Worm (Caenorhabditis elegans): ENCODE results near the gene C30A5.10.

DNA sequence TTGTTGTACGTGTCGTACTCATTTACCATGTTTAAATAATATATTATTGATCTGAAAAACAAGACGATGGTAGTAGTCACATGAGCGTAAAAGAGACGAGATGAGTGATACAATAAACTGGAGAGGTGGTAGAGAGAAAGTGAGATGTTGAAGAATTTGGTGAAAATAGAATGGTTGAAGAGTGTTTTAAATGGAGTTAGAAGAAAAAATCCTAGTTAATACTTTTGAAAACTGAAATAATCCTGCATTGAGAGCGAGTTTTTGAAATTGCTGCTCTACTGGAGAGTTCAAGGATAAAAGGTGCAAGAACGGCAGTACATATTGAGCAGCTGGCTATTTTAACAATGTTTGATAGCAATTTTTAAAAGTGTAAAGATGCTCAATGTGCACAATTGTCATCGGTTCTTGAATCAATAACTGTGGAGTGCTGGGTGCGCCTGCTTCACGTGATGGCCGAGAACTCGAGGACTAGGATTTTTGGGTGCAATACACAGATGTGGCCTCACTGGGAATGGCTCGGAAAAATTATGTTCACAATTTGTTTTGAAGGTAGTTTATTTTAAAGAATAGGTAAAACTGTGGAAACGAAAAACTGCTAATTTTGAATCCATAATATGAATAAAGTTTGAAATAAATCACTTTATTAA lies 51.4 kb downstream of the C30A5.10 start, which contains the start of gene atg-13:
- TF ChIP-seq fkh-10 (GFP tag; optimal IDR thresholded peaks at IDR 0.05) (no peak), hlh-30 (tag; optimal IDR thresholded peaks at IDR 0.05; ENCODE audit: insufficient read depth) (peak; percentile 79), aha-1 (tag) (peak; percentile 18), dve-1 (tag; optimal IDR thresholded peaks at IDR 0.05; ENCODE audit: insufficient read depth) (no peak), lin-29 (GFP tag; IDR thresholded peaks at IDR 0.05) (no peak), T26A8.4 (GFP tag; IDR thresholded peaks at IDR 0.05) (no peak), nhr-102 (tag; optimal IDR thresholded peaks at IDR 0.05) (no peak), unc-62 (GFP tag; optimal IDR thresholded peaks at IDR 0.05 in 1 of 2) (no peak), unc-62 (tag; optimal IDR thresholded peaks at IDR 0.05) (no peak)

All from whole organism, L4 larva.